Fruit fly (Drosophila melanogaster) whole organism, pupa: ENCODE data around the gene CG13097.

ENCODE experiments used
- CG10348 ChIP-seq: fragments of 200-800 bp; sonication (Bioruptor generic); IDR thresholded peaks from 2 replicates; pipeline ENCODE4 v1.3.6; 2022; ENCODE audit warnings: missing biosample characterization, missing genetic modification characterization
- CG12605 ChIP-seq: fragments of 200-800 bp; sonication (Bioruptor generic); IDR thresholded peaks from 2 replicates; pipeline ENCODE4 v1.3.6; 2022; ENCODE audit warnings: missing biosample characterization, missing genetic modification characterization
- CG13204 ChIP-seq: fragments of 200-800 bp; sonication (Bioruptor generic); optimal IDR thresholded peaks from 2 replicates; lab custom pipeline; 2018; ENCODE audit warnings: missing biosample characterization, mild to moderate bottlenecking, missing genetic modification characterization, moderate library complexity
- CG14655 ChIP-seq: fragments of 200-800 bp; sonication (Bioruptor generic); optimal IDR thresholded peaks from 3 replicates; lab custom pipeline; 2017; ENCODE audit warnings: mild to moderate bottlenecking, missing biosample characterization, missing genetic modification reagents, missing genetic modification characterization
- CG15710 ChIP-seq: fragments of 200-800 bp; sonication (Bioruptor generic); optimal IDR thresholded peaks from 2 replicates; lab custom pipeline; 2018; ENCODE audit warnings: missing biosample characterization, mild to moderate bottlenecking, missing genetic modification characterization, moderate library complexity
- CG17806 ChIP-seq: fragments of 200-800 bp; sonication (Bioruptor generic); optimal IDR thresholded peaks from 2 replicates; lab custom pipeline; 2018; ENCODE audit warnings: missing biosample characterization, mild to moderate bottlenecking, missing genetic modification characterization, moderate library complexity
- CG32121 ChIP-seq: fragments of 200-800 bp; sonication (Bioruptor generic); IDR thresholded peaks from 2 replicates; pipeline ENCODE4 v1.3.6; 2022; ENCODE audit warnings: missing biosample characterization, missing genetic modification characterization
- CG34367 ChIP-seq: fragments of 200-800 bp; sonication (Bioruptor generic); optimal IDR thresholded peaks from 2 replicates; lab custom pipeline; 2018; ENCODE audit warnings: missing biosample characterization, mild to moderate bottlenecking, missing genetic modification characterization
- CG4496 ChIP-seq: fragments of 200-800 bp; sonication (Bioruptor generic); IDR thresholded peaks from 3 replicates; pipeline ENCODE4 v1.3.6; 2022; ENCODE audit warnings: missing biosample characterization, missing genetic modification characterization
- CG8159 ChIP-seq: fragments of 200-800 bp; sonication (Bioruptor generic); optimal IDR thresholded peaks from 3 replicates; lab custom pipeline; 2018; ENCODE audit warnings: missing biosample characterization, mild to moderate bottlenecking, missing genetic modification characterization, moderate library complexity
- CG8301 ChIP-seq: fragments of 200-800 bp; sonication (Bioruptor generic); optimal IDR thresholded peaks from 2 replicates; lab custom pipeline; 2018; ENCODE audit warnings: missing biosample characterization, mild to moderate bottlenecking, missing genetic modification characterization
- CG9948 ChIP-seq: fragments of 200-800 bp; sonication (Bioruptor generic); optimal IDR thresholded peaks from 2 replicates; lab custom pipeline; 2018; ENCODE audit warnings: missing biosample characterization, mild to moderate bottlenecking, missing genetic modification characterization, moderate library complexity
- D1 ChIP-seq: fragments of 200-800 bp; sonication (Bioruptor generic); optimal IDR thresholded peaks from 2 replicates; lab custom pipeline; 2018; ENCODE audit warnings: missing biosample characterization, mild to moderate bottlenecking, missing genetic modification characterization, moderate library complexity
- EcR ChIP-seq: fragments of 200-800 bp; sonication (Bioruptor generic); optimal IDR thresholded peaks from 3 replicates; lab custom pipeline; 2019; ENCODE audit warnings: missing biosample characterization, missing genetic modification characterization, mild to moderate bottlenecking, moderate library complexity, missing genetic modification reagents
- Ets98B ChIP-seq: fragments of 200-800 bp; sonication (Bioruptor generic); IDR thresholded peaks from 2 replicates; pipeline ENCODE4 v1.3.6; 2022; ENCODE audit warnings: missing biosample characterization, missing genetic modification characterization
- Pif1A ChIP-seq: fragments of 200-800 bp; sonication (Bioruptor generic); optimal IDR thresholded peaks from 3 replicates; lab custom pipeline; 2016; ENCODE audit warnings: missing biosample characterization, missing genetic modification characterization
- Pif1B ChIP-seq: fragments of 200-800 bp; sonication (Bioruptor generic); optimal IDR thresholded peaks from 3 replicates; lab custom pipeline; 2016; ENCODE audit warnings: missing biosample characterization, missing genetic modification characterization
- Snoo ChIP-seq: fragments of 200-800 bp; sonication (Bioruptor generic); optimal IDR thresholded peaks from 3 replicates; lab custom pipeline; 2017; ENCODE audit warnings: missing biosample characterization, mild to moderate bottlenecking, missing genetic modification characterization, inconsistent platforms
- fd96Ca ChIP-seq: fragments of 200-800 bp; sonication (Bioruptor generic); IDR thresholded peaks from 3 replicates; pipeline ENCODE4 v1.3.6; 2022; ENCODE audit warnings: missing biosample characterization, missing genetic modification characterization
- gl ChIP-seq: fragments of 200-800 bp; sonication (Bioruptor generic); optimal IDR thresholded peaks from 2 replicates; lab custom pipeline; 2018; ENCODE audit warnings: missing biosample characterization, mild to moderate bottlenecking, missing genetic modification characterization
- rn ChIP-seq: fragments of 200-800 bp; sonication (Bioruptor generic); IDR thresholded peaks from 2 replicates; pipeline ENCODE4 v1.3.6; 2022; ENCODE audit warnings: missing biosample characterization, missing genetic modification characterization

Gene CG13097

dm6 chr2L:8532790-8533189, 18.1 kb upstream of the CG13097 start:
- TF ChIP-seq CG4496 (no peak), Snoo (tag; lab: Kevin White, UChicago) (no peak), gl (tag; lab: Kevin White, UChicago) (no peak), CG8301 (tag; lab: Kevin White, UChicago) (no peak), CG32121 (GFP tag; lab: Robert Waterston, UW) (no peak), CG10348 (GFP tag; lab: Robert Waterston, UW) (no peak), CG8159 (tag; lab: Kevin White, UChicago) (no peak), CG12605 (GFP tag; lab: Robert Waterston, UW) (no peak), CG14655 (GFP tag; lab: Kevin White, UChicago) (no peak), fd96Ca (GFP tag; lab: Robert Waterston, UW) (no peak), Pif1B (GFP tag; lab: Kevin White, UChicago) (no peak), CG17806 (tag; lab: Kevin White, UChicago) (no peak), D1 (tag; lab: Kevin White, UChicago) (no peak), rn (GFP tag; lab: Robert Waterston, UW) (no peak), CG13204 (GFP tag; lab: Kevin White, UChicago) (no peak), CG15710 (tag; lab: Kevin White, UChicago) (no peak), CG34367 (tag; lab: Kevin White, UChicago) (no peak), EcR (GFP tag; lab: Kevin White, UChicago) (no peak), Pif1A (GFP tag; lab: Kevin White, UChicago) (no peak)

dm6 chr2L:8530189-8530588, 15.5 kb upstream of the CG13097 start:
- no peak for TF ChIP-seq CG14655 (GFP tag; lab: Kevin White, UChicago)
- no peak for TF ChIP-seq CG8159 (tag; lab: Kevin White, UChicago)
- no peak for TF ChIP-seq CG4496
- no peak for TF ChIP-seq Pif1A (GFP tag; lab: Kevin White, UChicago)
- no peak for TF ChIP-seq CG10348 (GFP tag; lab: Robert Waterston, UW)
- TF ChIP-seq fd96Ca (GFP tag; lab: Robert Waterston, UW) = no peak
- no peak for TF ChIP-seq D1 (tag; lab: Kevin White, UChicago)
- no peak for TF ChIP-seq CG34367 (tag; lab: Kevin White, UChicago)
- no peak for TF ChIP-seq Snoo (tag; lab: Kevin White, UChicago)
- TF ChIP-seq rn (GFP tag; lab: Robert Waterston, UW) = no peak
- TF ChIP-seq CG32121 (GFP tag; lab: Robert Waterston, UW) = no peak
- TF ChIP-seq CG12605 (GFP tag; lab: Robert Waterston, UW) = no peak
- TF ChIP-seq, all 21 proteins: peak for 0

- TF ChIP-seq Ets98B (GFP tag; lab: Robert Waterston, UW) (peak; percentile 64; the same call in 1 of the 2 replicates), CG14655 (GFP tag; lab: Kevin White, UChicago) (no peak), EcR (GFP tag; lab: Kevin White, UChicago) (peak; percentile 81), CG9948 (tag; lab: Kevin White, UChicago) (no peak), Snoo (tag; lab: Kevin White, UChicago) (peak; percentile 34), CG4496 (peak; percentile 49; the same call in 1 of the 3 replicates)
These were observed 14.3 kb upstream of the CG13097 start, which contains the start of gene CG17834 for dm6 chr2L:8528951-8529430. Gene CG17834 (plus strand): TSS chr2L:8529141.

- TF ChIP-seq fd96Ca (GFP tag; lab: Robert Waterston, UW) = no peak
- TF ChIP-seq CG32121 (GFP tag; lab: Robert Waterston, UW) = no peak
- TF ChIP-seq CG4496 = no peak
- no peak for TF ChIP-seq Pif1B (GFP tag; lab: Kevin White, UChicago)
- TF ChIP-seq CG17806 (tag; lab: Kevin White, UChicago) = peak; percentile 2
These were observed 13.7 kb upstream of the CG13097 start, which contains the start of the genes lmgA and lmgB for dm6 chr2L:8528318-8528717. Gene lmgA (minus strand): TSS chr2L:8528618. Gene lmgB (minus strand): TSS chr2L:8528618.

dm6 chr2L:8525000-8525399, 10.3 kb upstream of the CG13097 start:
- no peak for TF ChIP-seq CG13204 (GFP tag; lab: Kevin White, UChicago)
- no peak for TF ChIP-seq Pif1B (GFP tag; lab: Kevin White, UChicago)
- TF ChIP-seq CG12605 (GFP tag; lab: Robert Waterston, UW) = no peak
- no peak for TF ChIP-seq CG32121 (GFP tag; lab: Robert Waterston, UW)
- no peak for TF ChIP-seq CG17806 (tag; lab: Kevin White, UChicago)
- TF ChIP-seq gl (tag; lab: Kevin White, UChicago) = no peak
- TF ChIP-seq CG9948 (tag; lab: Kevin White, UChicago) = no peak
- TF ChIP-seq CG8301 (tag; lab: Kevin White, UChicago) = no peak
- TF ChIP-seq D1 (tag; lab: Kevin White, UChicago) = no peak
- no peak for TF ChIP-seq Snoo (tag; lab: Kevin White, UChicago)
- no peak for TF ChIP-seq CG10348 (GFP tag; lab: Robert Waterston, UW)
- TF ChIP-seq EcR (GFP tag; lab: Kevin White, UChicago) = no peak
- no peak for TF ChIP-seq Ets98B (GFP tag; lab: Robert Waterston, UW)
- TF ChIP-seq fd96Ca (GFP tag; lab: Robert Waterston, UW) = no peak
- TF ChIP-seq CG8159 (tag; lab: Kevin White, UChicago) = no peak
- TF ChIP-seq CG14655 (GFP tag; lab: Kevin White, UChicago) = no peak
- no peak for TF ChIP-seq CG15710 (tag; lab: Kevin White, UChicago)

dm6 chr2L:8522781-8523180, 8.1 kb upstream of the CG13097 start:
- TF ChIP-seq CG10348 (GFP tag; lab: Robert Waterston, UW) (no peak), CG13204 (GFP tag; lab: Kevin White, UChicago) (no peak), Pif1A (GFP tag; lab: Kevin White, UChicago) (no peak), Snoo (tag; lab: Kevin White, UChicago) (no peak), gl (tag; lab: Kevin White, UChicago) (no peak), CG14655 (GFP tag; lab: Kevin White, UChicago) (no peak), CG8301 (tag; lab: Kevin White, UChicago) (no peak), CG9948 (tag; lab: Kevin White, UChicago) (no peak), CG32121 (GFP tag; lab: Robert Waterston, UW) (no peak), EcR (GFP tag; lab: Kevin White, UChicago) (no peak), CG8159 (tag; lab: Kevin White, UChicago) (no peak), rn (GFP tag; lab: Robert Waterston, UW) (no peak), Ets98B (GFP tag; lab: Robert Waterston, UW) (no peak), CG4496 (no peak), D1 (tag; lab: Kevin White, UChicago) (no peak), CG34367 (tag; lab: Kevin White, UChicago) (no peak), CG15710 (tag; lab: Kevin White, UChicago) (no peak), CG17806 (tag; lab: Kevin White, UChicago) (no peak)
